Worm (Caenorhabditis elegans) whole organism, young adult: ENCODE measurements around the gene malt-1.

ENCODE experiments used
- F22D6.2 ChIP-seq: sonication (generic microtip); optimal IDR thresholded peaks from 2 replicates; lab custom pipeline; 2016; ENCODE audit warnings: mild to moderate bottlenecking, missing genetic modification characterization, missing compliant biosample characterization
- Y67H2A.10 ChIP-seq: fragments of 200-800 bp; sonication (Bioruptor generic); conservative IDR thresholded peaks from 2 replicates; pipeline ENCODE4 v1.3.6; 2022; ENCODE audit warnings: missing genetic modification reagents, missing genetic modification characterization, missing compliant biosample characterization
- hlh-12 ChIP-seq: sonication (generic microtip); optimal IDR thresholded peaks from 2 replicates; lab custom pipeline; 2016; ENCODE audit warnings: missing genetic modification characterization, missing compliant biosample characterization
- nfya-1 ChIP-seq: sonication (generic microtip); optimal IDR thresholded peaks from 2 replicates; lab custom pipeline; 2017; ENCODE audit warnings: antibody characterized with exemption, missing compliant biosample characterization, missing genetic modification characterization, borderline replicate concordance; ENCODE audit not compliant: insufficient read depth
- pha-4 ChIP-seq: fragments of 150-350 bp; sonication (generic microtip); optimal IDR thresholded peaks from 2 replicates; lab custom pipeline; 2014; ENCODE audit warnings: missing biosample characterization, missing genetic modification reagents, missing genetic modification characterization
- unc-130 ChIP-seq: sonication (generic microtip); optimal IDR thresholded peaks from 2 replicates; lab custom pipeline; 2016; ENCODE audit warnings: missing genetic modification reagents, missing genetic modification characterization, missing compliant biosample characterization

- TF ChIP-seq Y67H2A.10 (GFP tag; lab: Robert Waterston, UW), result no peak
- no peak for TF ChIP-seq F22D6.2 (tag; lab: Kevin White, UChicago)
- no peak for TF ChIP-seq unc-130
- TF ChIP-seq pha-4 (tag; lab: Kevin White, UChicago), result no peak
- TF ChIP-seq hlh-12 (tag; lab: Kevin White, UChicago), result no peak
- no peak for TF ChIP-seq nfya-1 (tag; lab: Kevin White, UChicago)
Observed at ce11 chrII:6915875-6916274, 35.2 kb downstream of the malt-1 start, which contains the start of gene B0252.8.
